Fruit fly (Drosophila melanogaster): Measurements from ENCODE around the gene CG5399.

CG5399 gene

DNA sequence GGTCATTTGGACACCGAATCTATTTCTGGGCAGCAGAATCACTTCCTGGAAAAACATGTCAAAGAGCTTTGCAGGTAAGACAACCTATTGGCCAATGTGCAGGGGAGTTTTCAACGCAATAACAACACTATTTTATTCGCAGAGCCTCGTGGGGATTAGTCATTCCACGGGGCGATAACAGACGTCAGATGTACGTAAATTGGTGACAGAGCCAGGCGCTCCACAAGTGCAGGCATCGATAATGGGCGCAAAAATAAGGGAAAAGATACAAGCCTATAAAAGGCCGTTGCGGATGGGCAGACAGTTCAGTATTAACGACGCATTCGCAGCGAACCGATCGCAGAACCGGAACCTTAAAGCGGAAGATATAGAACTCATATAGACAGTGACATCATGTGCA, at the start of gene CG5399:
TSS of gene CG5399 (plus strand) at position 301 of the 400 bp plus-strand sequence.
- TF ChIP-seq CG31627 (GFP tag; optimal IDR thresholded peaks at IDR 0.05) = no peak
- TF ChIP-seq svp (GFP tag) = peak; percentile 51

DNA sequence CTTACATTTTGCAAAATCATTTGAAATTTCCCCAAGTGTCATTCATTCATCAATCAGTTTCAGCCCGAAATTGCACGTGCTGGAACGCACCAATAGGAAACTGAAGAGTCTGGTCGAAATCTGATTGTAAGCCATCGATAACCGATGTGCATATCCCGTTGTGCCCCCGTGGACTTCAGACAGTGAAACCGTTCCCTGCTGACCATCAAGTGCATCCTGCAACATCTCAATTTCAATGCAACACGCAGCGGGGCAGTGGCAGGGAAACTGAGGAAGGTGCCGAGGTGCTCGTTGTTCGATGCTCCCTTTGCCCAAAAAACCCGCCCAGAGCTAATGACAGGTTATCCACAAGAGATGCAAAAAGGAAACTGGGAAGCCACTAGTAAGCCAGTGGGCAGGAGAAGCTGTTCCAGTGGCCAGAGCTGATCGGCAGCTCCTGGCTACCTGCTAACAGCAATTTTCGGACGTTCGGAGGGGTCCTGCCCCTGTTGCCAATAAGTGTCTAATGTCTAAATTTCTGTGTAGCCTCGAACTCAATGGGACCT, 48.1 kb upstream of the CG5399 start:
- TF ChIP-seq svp (GFP tag) (no peak), CG31627 (GFP tag; optimal IDR thresholded peaks at IDR 0.05) (no peak), acj6 (GFP tag; optimal IDR thresholded peaks at IDR 0.05) (no peak), CG6792 (GFP tag; optimal IDR thresholded peaks at IDR 0.05) (no peak), achi (GFP tag; optimal IDR thresholded peaks at IDR 0.05) (no peak), CG9139 (GFP tag; optimal IDR thresholded peaks at IDR 0.05) (no peak), pdm3 (GFP tag; optimal IDR thresholded peaks at IDR 0.05) (no peak), Sox102F (GFP tag; optimal IDR thresholded peaks at IDR 0.05) (no peak)

dm6 chr3R:15648898-15649297, 46.1 kb upstream of the CG5399 start:
- no peak for TF ChIP-seq CG10669 (GFP tag; optimal IDR thresholded peaks at IDR 0.05)
- no peak for TF ChIP-seq CG6854 (GFP tag; optimal IDR thresholded peaks at IDR 0.05)
- TF ChIP-seq Eip78C (GFP tag) = no peak
- TF ChIP-seq CG10631 (GFP tag; optimal IDR thresholded peaks at IDR 0.05) = no peak
- TF ChIP-seq Ets96B (tag; optimal IDR thresholded peaks at IDR 0.05) = no peak
- no peak for TF ChIP-seq CG4318 (GFP tag; optimal IDR thresholded peaks at IDR 0.05)
- TF ChIP-seq CG16779 (tag; optimal IDR thresholded peaks at IDR 0.05) = no peak
- TF ChIP-seq dac (GFP tag; optimal IDR thresholded peaks at IDR 0.05) = no peak
- no peak for TF ChIP-seq CG9139 (GFP tag; optimal IDR thresholded peaks at IDR 0.05)
- TF ChIP-seq Sox14 (GFP tag; optimal IDR thresholded peaks at IDR 0.05) = no peak
- TF ChIP-seq Hr38 (GFP tag; optimal IDR thresholded peaks at IDR 0.05) = no peak
- no peak for TF ChIP-seq Eip93F (GFP tag; optimal IDR thresholded peaks at IDR 0.05)
- no peak for TF ChIP-seq CG1621 (tag; optimal IDR thresholded peaks at IDR 0.05)
- TF ChIP-seq Sox102F (GFP tag; optimal IDR thresholded peaks at IDR 0.05) = no peak
- TF ChIP-seq OdsH (GFP tag; optimal IDR thresholded peaks at IDR 0.05) = no peak
- TF ChIP-seq CG15336 (GFP tag; IDR thresholded peaks at IDR 0.05) = no peak
- TF ChIP-seq svp (GFP tag) = no peak

DNA sequence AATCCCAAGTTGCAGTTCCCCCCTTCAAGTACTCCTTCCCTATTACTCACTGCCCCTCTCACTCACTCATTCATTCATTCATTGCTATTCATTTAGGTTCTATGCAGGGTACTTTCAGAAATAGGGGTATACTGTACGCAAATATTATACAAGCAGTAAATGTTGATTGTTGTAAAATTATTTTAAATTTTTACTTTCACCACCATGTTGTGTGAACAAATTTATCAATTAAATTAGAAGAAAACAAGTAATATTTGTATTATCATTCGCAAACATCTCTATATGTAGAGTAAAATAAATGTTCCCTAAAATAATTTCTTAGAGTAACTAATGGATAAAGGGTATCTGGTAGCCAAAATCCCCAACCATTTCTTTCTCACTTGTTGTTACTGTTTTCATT, 44.8 kb upstream of the CG5399 start:
- TF ChIP-seq svp (GFP tag) (peak; percentile 12), dsx (GFP tag; optimal IDR thresholded peaks at IDR 0.05; ENCODE audit: poor library complexity, severe bottlenecking) (peak; percentile 20), OdsH (GFP tag; optimal IDR thresholded peaks at IDR 0.05) (peak; percentile 53), acj6 (GFP tag; optimal IDR thresholded peaks at IDR 0.05) (peak; percentile 34), lz (GFP tag; optimal IDR thresholded peaks at IDR 0.05) (peak; percentile 21), Eip75B (GFP tag; optimal IDR thresholded peaks at IDR 0.05) (peak; percentile 51), Eip93F (GFP tag; optimal IDR thresholded peaks at IDR 0.05) (no peak), CG9139 (GFP tag; optimal IDR thresholded peaks at IDR 0.05) (no peak), Hr38 (GFP tag; optimal IDR thresholded peaks at IDR 0.05) (no peak), CG16779 (tag; optimal IDR thresholded peaks at IDR 0.05) (no peak), Lpt (GFP tag; optimal IDR thresholded peaks at IDR 0.05) (peak; percentile 2), CG8319 (GFP tag; optimal IDR thresholded peaks at IDR 0.05) (no peak), CG3919 (GFP tag; optimal IDR thresholded peaks at IDR 0.05) (peak; percentile 45), CG4318 (GFP tag; optimal IDR thresholded peaks at IDR 0.05) (no peak), eg (GFP tag; IDR thresholded peaks at IDR 0.05) (no peak), CG6792 (GFP tag; optimal IDR thresholded peaks at IDR 0.05) (peak; percentile 16), CG10631 (GFP tag; optimal IDR thresholded peaks at IDR 0.05) (peak; percentile 56), CG3032 (tag; optimal IDR thresholded peaks at IDR 0.05) (peak; percentile 78), Ets21C (GFP tag; optimal IDR thresholded peaks at IDR 0.05) (no peak), dac (GFP tag; optimal IDR thresholded peaks at IDR 0.05) (no peak), cyc (GFP tag; optimal IDR thresholded peaks at IDR 0.05) (no peak), CG10669 (GFP tag; optimal IDR thresholded peaks at IDR 0.05) (peak; percentile 66), esn (GFP tag; optimal IDR thresholded peaks at IDR 0.05) (peak; percentile 13), fkh (GFP tag; optimal IDR thresholded peaks at IDR 0.05) (no peak), CG1621 (tag; optimal IDR thresholded peaks at IDR 0.05) (peak; percentile 38), Hr39 (GFP tag; optimal IDR thresholded peaks at IDR 0.05) (peak; percentile 11), CG11762 (GFP tag; optimal IDR thresholded peaks at IDR 0.05; ENCODE audit: insufficient read depth) (no peak), Eip78C (GFP tag) (peak; percentile 74), CG8119 (GFP tag; IDR thresholded peaks at IDR 0.05) (peak; percentile 48; the same call in 1 of the 3 replicates), CG6276 (GFP tag; optimal IDR thresholded peaks at IDR 0.05) (no peak), Gug (GFP tag; IDR thresholded peaks at IDR 0.05) (no peak; the same call in 1 of the 2 replicates), Sox102F (GFP tag; optimal IDR thresholded peaks at IDR 0.05) (no peak), CG6163 (GFP tag; IDR thresholded peaks at IDR 0.05) (no peak), spab (GFP tag; optimal IDR thresholded peaks at IDR 0.05) (peak; percentile 47), salr (GFP tag; optimal IDR thresholded peaks at IDR 0.05) (peak in 1 of 2 experiments; percentile 56), ss (GFP tag; optimal IDR thresholded peaks at IDR 0.05) (peak in 1 of 2 experiments; percentile 46)
